Worm (Caenorhabditis elegans): ENCODE data around the gene W04H10.2.
"Not testable (repeated sequence)": the region's sequence is repeated elsewhere in the genome, so short reads cannot be mapped to it uniquely, and the experiment has no call there.

W04H10.2 gene

ce11 chrII:605267-605666 is at the start of gene W04H10.2:
TSS of gene W04H10.2 (plus strand) at chrII:605567.
- no peak for TF ChIP-seq unc-62 (GFP tag; optimal IDR thresholded peaks at IDR 0.05)

- no peak for TF ChIP-seq unc-62 (GFP tag; optimal IDR thresholded peaks at IDR 0.05)
Measured at ce11 chrII:556185-556584, 49.2 kb upstream of the W04H10.2 start, which contains the start of the genes C09E8.1 and C09E8.6. TSS of gene C09E8.1 (plus strand) at chrII:556485. TSS of gene C09E8.6 (plus strand) at chrII:556497.

DNA sequence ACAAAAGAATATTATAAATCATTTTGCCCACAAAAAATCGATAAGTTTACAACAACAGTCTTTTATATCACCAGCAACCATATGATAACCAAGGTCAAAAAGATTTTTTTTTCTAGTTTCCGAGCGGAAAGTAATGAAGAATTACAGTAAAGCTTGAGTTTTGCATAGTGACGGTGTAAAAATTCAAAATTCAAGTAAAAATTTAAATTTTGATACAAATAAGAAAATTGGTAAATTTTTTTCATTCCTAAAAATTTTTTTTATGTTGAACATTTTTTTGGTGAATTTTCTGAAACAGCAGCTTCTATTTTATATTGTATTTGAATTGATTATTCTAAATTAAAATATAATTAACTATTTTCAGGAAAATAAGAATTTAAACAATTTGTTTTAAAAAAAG is 36.6 kb upstream of the W04H10.2 start, which contains the start of gene W08F4.5:
W08F4.5 (minus strand) TSS at position 101 of the 400 bp plus-strand sequence.
- TF ChIP-seq unc-62 (GFP tag; optimal IDR thresholded peaks at IDR 0.05), result no peak

DNA sequence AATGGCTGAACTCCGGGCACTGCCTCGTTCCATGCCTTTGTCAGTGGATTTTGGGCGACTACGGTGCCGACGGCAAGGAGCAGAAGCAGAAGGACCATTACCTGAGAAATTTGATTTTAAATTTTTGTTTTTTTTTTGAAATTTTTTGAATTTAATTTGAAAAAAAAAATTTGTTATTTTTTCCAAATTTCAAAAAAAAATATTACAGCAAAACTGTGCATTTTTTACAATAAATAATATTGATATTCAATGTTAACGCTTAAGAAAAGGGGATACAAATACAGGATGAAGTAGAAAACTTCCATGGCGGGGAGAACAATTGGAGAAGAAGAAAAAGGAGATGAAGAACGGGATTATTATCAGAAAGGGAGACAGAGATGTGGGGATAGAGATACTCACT is 33.4 kb upstream of the W04H10.2 start, which contains the start of gene mlt-8:
mlt-8 (minus strand) TSS at position 101 of the 400 bp plus-strand sequence.
- no peak for TF ChIP-seq unc-62 (GFP tag; optimal IDR thresholded peaks at IDR 0.05)

DNA sequence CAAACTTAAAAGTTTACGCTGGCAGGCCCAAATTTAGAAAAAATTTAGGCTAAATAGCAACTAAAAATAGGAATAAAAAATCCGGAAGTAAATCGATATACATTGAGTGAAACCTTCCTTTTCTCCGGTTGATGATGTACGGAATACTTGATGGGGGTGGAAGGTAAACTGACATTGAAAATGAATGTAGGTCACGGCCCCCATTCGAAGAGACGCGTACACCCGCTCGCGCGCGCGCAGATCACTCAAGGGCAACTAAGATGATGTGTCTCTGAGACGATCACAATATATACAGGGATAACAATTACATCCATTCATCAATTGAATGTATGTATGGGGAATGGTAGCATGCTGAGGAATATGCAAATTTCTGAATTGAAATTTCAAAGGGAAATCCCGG is 31.3 kb upstream of the W04H10.2 start:
- TF ChIP-seq unc-62 (GFP tag; optimal IDR thresholded peaks at IDR 0.05), result no peak

ce11 chrII:577632-578031 is 27.7 kb upstream of the W04H10.2 start, which contains the start of gene W08F4.7:
TSS of gene W08F4.7 (minus strand) at chrII:577732.
- no peak for TF ChIP-seq unc-62 (GFP tag; optimal IDR thresholded peaks at IDR 0.05)

DNA sequence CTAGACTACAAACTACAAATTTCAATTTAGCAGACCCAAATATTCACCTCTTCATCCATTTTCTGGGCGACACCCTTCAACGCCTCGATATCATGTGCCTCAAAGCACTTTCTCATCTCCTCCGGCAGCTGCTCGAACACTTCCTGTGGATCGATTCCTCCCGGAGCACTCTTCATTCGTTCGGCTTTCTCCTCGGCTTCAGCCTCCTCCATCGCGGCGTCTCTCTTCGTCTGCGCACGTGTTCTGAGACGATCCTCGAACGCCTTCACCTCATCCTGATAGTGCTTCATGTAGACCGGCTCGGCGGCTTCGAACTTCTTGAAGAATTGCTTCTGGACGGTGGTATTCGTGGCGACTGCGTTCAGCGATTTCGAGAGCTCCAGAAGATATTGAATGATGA is 26.6 kb upstream of the W04H10.2 start:
- no peak for TF ChIP-seq unc-62 (GFP tag; optimal IDR thresholded peaks at IDR 0.05)

DNA sequence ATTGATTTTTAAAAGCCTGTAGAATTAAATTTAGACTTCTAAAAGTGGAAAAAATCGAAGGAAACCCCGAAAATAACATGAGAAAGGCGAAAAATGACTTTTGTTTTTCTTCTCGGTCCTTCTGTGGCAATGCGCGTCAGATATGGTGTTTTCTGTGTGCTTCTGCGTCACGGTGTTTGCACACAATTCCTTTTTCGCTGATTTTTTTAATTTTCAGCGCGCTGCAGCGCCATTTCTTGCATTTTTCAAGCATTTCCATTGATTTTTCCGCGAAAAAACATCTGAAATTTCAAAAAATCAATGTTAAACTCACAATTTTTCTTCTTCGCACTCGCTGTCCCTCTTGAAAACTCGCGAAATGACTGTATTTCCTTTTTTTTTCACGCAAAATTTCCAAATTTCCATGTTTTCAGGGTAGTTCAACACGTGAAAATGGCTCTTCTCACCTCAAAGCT is 25.2 kb upstream of the W04H10.2 start, which contains the start of the genes cdc-37 and W08F4.3:
cdc-37 (minus strand) TSS at position 405 of the 455 bp plus-strand sequence.
W08F4.3 (plus strand) TSS at position 414 of the 455 bp plus-strand sequence.
- TF ChIP-seq unc-62 (GFP tag; optimal IDR thresholded peaks at IDR 0.05), result no peak

DNA sequence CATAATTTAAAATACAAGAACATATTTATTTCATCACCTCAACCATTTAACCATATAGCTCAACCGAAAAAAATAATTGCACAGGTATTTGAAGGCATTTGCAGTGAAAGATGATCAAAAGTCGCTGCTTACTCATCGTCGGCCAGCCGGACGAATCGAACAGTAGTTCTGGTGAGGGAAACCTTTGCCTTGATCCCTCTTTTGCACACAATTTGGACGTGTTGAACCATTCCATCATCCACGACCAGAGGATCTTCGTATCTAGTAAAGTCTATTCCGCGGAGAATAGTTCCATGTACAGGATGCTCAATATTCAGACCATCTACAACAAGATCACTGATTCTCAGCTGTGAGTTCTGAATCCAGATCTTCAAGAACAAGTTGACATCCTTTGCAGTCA is 23.4 kb upstream of the W04H10.2 start:
- TF ChIP-seq unc-62 (GFP tag; optimal IDR thresholded peaks at IDR 0.05), result no peak

ce11 chrII:582649-583048 is 22.7 kb upstream of the W04H10.2 start, which contains the start of gene fbxb-14:
TSS of gene fbxb-14 (minus strand) at chrII:582749.
- TF ChIP-seq unc-62 (GFP tag; optimal IDR thresholded peaks at IDR 0.05), result no peak

DNA sequence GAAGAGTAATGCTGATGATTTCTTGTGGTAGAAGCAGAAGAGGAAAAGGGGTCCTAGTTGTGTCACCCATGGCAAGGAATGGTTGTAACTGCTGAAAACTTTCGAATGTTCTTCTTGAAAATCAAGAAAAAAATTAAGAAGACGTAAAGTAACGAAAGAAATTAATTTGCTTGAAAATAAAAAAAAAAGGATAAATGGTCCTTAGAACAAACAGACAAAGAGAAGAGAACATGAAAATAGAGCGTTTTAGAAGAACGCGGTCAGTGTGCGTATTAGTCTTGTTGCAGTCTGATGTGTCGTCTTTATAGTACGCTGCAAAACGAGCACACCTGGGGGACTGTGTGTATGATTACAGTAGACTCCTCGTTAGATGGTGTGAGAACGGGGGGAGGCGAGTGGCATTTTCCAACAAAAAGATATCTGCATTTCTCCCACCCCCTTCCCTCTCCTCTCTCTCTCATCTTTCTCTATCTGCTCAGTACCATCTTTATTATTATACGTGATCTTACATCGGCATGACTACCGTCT is 21.0 kb upstream of the W04H10.2 start, which contains the start of the genes W08F4.12 and W08F4.13:
W08F4.12 (minus strand) TSS at position 101 of the 528 bp plus-strand sequence.
W08F4.13 (plus strand) TSS at position 478 of the 528 bp plus-strand sequence.
- no peak for TF ChIP-seq unc-62 (GFP tag; optimal IDR thresholded peaks at IDR 0.05)

- TF ChIP-seq unc-62 (GFP tag; optimal IDR thresholded peaks at IDR 0.05), result no peak
Measured at ce11 chrII:587533-587932, 17.8 kb upstream of the W04H10.2 start, which contains the start of gene fbxb-34. TSS of gene fbxb-34 (plus strand) at chrII:587833.

DNA sequence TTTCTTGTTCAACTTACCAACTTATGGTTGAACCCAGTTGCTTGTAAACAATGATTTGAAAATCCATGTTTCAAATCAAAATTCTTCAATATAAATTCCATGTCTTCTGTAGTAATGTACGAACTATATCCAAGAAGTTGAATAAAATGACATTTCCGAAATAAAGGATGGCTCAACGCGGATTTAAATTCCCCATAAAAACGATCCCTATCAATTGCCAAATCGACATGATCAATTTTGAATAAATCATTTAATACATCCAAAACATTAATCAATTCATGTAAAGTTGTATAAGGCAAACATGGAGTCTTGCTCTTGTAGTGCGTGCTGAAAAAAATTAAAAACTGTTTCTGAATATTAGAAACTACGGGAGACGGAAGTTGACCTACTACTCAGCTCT is 14.3 kb upstream of the W04H10.2 start, which contains the start of gene W08F4.10:
W08F4.10 (minus strand) TSS at position 101 of the 400 bp plus-strand sequence.
- no peak for TF ChIP-seq unc-62 (GFP tag; optimal IDR thresholded peaks at IDR 0.05)

DNA sequence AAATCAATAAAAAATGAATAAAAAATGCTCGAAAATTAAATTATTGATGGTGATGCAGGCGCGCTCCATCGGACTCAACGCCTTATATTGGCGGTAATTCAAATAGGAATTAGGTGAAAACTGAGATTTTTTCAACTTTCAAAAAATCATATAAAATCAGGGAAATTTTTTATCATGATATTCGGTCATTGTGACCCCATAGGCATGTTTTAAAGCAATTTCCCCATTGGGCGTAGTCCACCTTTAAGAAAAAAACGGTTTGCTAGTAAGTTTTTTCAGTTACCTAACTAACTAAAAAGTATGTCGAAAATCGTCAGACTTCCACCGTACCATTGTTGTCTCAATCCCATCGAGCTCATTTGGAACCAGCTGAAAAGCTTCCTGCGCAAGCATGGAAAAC is 12.1 kb upstream of the W04H10.2 start, which contains the start of gene W08F4.1:
W08F4.1 (plus strand) TSS at position 301 of the 400 bp plus-strand sequence.
- TF ChIP-seq unc-62 (GFP tag; optimal IDR thresholded peaks at IDR 0.05), result not testable (repeated sequence)

DNA sequence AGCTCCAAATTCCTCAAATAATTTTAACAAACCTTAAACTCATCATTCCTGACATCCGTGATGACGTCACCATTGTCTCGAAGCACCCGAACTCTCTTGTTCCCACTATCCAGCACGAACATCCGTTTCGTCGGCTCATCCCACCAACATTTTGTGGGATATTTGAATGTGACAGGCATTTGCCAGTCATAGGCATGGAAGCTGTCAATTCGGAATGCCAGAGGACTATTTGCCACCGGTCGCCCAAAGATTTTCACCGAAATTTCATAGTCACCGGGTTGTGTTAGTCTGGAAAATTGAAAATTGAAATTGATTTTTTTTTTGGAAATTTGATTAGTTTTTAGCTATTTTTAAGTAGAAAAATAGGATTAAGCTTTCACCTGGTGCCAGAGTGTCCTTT is 8.7 kb upstream of the W04H10.2 start:
- TF ChIP-seq unc-62 (GFP tag; optimal IDR thresholded peaks at IDR 0.05), result no peak

DNA sequence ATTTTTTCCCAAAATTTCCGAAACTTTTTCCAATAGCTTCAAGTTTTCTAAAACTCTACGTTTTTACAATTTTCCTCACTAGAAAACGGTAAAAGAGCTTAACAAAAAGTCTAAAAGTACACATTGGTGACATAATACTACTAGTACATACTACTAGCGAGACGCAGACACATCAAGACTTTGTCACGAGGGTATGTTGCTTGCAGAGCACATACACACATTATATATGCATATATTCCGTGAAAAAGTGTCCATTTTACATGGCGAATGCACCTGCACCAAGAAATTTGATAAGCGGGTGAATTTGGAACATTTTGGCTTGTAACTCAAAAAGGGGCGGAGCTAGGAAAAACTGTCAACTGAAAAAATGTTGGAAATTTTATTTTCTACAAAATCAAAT is 4.1 kb upstream of the W04H10.2 start:
- no peak for TF ChIP-seq unc-62 (GFP tag; optimal IDR thresholded peaks at IDR 0.05)

- no peak for TF ChIP-seq unc-62 (GFP tag; optimal IDR thresholded peaks at IDR 0.05)
Measured at ce11 chrII:602020-602419, 3.3 kb upstream of the W04H10.2 start, which contains the start of gene nhl-3. TSS of gene nhl-3 (minus strand) at chrII:602120.
